Worm (Caenorhabditis elegans): ENCODE results near the gene gcy-3.
"Not testable (repeated sequence)": the region's sequence is repeated elsewhere in the genome, so short reads cannot be mapped to it uniquely, and the experiment has no call there.

DNA sequence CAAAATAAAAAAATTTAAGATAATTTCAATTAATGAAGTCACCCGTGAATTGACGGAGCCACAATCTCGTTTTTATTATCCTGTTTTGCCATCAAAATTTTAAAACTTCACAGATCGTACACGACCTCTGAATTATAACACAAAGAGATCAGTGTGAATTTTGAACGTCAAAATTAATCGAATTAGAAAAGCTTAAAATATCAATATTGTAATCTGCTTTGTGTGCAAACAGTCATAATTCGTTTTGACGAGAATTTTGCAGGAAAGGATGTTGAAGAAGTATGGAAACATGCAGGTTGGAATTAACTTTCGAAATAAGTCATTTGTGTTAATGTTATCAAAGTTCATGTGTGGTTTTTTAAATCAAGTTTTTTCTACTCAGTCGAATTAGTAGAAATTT is 45.2 kb downstream of the gcy-3 start, which contains the start of gene chil-21:
- not testable (repeated sequence) for TF ChIP-seq elt-2, lin-39, skn-1, mdl-1, R02D3.7, ZK546.5 (tag; optimal IDR thresholded peaks at IDR 0.05)
